Worm (Caenorhabditis elegans): ENCODE results near the gene C34F11.5.

Gene C34F11.5

ce11 chrII:5237699-5238098 lies 42.1 kb downstream of the C34F11.5 start (continued):
- no peak for TF ChIP-seq sptf-2 (GFP tag; optimal IDR thresholded peaks at IDR 0.05)
- no peak for TF ChIP-seq nhr-120 (GFP tag; IDR thresholded peaks at IDR 0.05)
- TF ChIP-seq hmg-1.2 (GFP tag; IDR thresholded peaks at IDR 0.05): peak; percentile 59
- no peak for TF ChIP-seq cebp-1 (GFP tag; IDR thresholded peaks at IDR 0.05)
- TF ChIP-seq cebp-1 (tag; optimal IDR thresholded peaks at IDR 0.05): no peak
- TF ChIP-seq nhr-80 (tag; optimal IDR thresholded peaks at IDR 0.05): peak; percentile 18
- TF ChIP-seq akir-1 (GFP tag; optimal IDR thresholded peaks at IDR 0.05): no peak
- TF ChIP-seq Y79H2A.3 (GFP tag; conservative IDR thresholded peaks at IDR 0.05): 0 out of 2 replicates have a peak, but pooled peaks have one; percentile 28
- no peak for TF ChIP-seq attf-3 (GFP tag; conservative IDR thresholded peaks at IDR 0.05)
- no peak for TF ChIP-seq lir-1 (GFP tag; conservative IDR thresholded peaks at IDR 0.05)
- no peak for TF ChIP-seq lsy-27 (tag; optimal IDR thresholded peaks at IDR 0.05; ENCODE audit: borderline replicate concordance, insufficient read depth)
- no peak for TF ChIP-seq madf-10 (tag; optimal IDR thresholded peaks at IDR 0.05)
- no peak for TF ChIP-seq dpl-1 (GFP tag; optimal IDR thresholded peaks at IDR 0.05)
- TF ChIP-seq madf-3 (GFP tag; IDR thresholded peaks at IDR 0.05): no peak
- TF ChIP-seq F10E7.11 (tag; optimal IDR thresholded peaks at IDR 0.05): no peak
- no peak for TF ChIP-seq rec-8 (tag; optimal IDR thresholded peaks at IDR 0.05)
- TF ChIP-seq unc-130 (GFP tag; optimal IDR thresholded peaks at IDR 0.05): no peak
- TF ChIP-seq ets-4 (GFP tag; optimal IDR thresholded peaks at IDR 0.05): no peak
- TF ChIP-seq bed-2 (GFP tag; IDR thresholded peaks at IDR 0.05): no peak
- no peak for TF ChIP-seq egrh-3 (GFP tag; IDR thresholded peaks at IDR 0.05)
- TF ChIP-seq mel-28 (tag; optimal IDR thresholded peaks at IDR 0.05; ENCODE audit: borderline replicate concordance): no peak
- no peak for TF ChIP-seq rcor-1 (GFP tag; IDR thresholded peaks at IDR 0.05)
- TF ChIP-seq F23B12.7 (tag; optimal IDR thresholded peaks at IDR 0.05; ENCODE audit: insufficient read depth): no peak
- TF ChIP-seq xnd-1 (tag; optimal IDR thresholded peaks at IDR 0.05): no peak
- TF ChIP-seq mes-4 (tag; optimal IDR thresholded peaks at IDR 0.05): no peak
- TF ChIP-seq die-1 (tag; optimal IDR thresholded peaks at IDR 0.05): peak; percentile 33
- no peak for TF ChIP-seq hrde-1 (tag; optimal IDR thresholded peaks at IDR 0.05; ENCODE audit: borderline replicate concordance)
- TF ChIP-seq F37B4.10 (GFP tag; IDR thresholded peaks at IDR 0.05): no peak
- TF ChIP-seq ceh-40 (GFP tag; IDR thresholded peaks at IDR 0.05): no peak
- TF ChIP-seq tbx-9 (tag; optimal IDR thresholded peaks at IDR 0.05; ENCODE audit: borderline replicate concordance): no peak
- TF ChIP-seq snpc-3.4 (tag; optimal IDR thresholded peaks at IDR 0.05): peak; percentile 4
- TF ChIP-seq F39B2.1 (GFP tag; IDR thresholded peaks at IDR 0.05): no peak
- no peak for TF ChIP-seq egl-44 (GFP tag; IDR thresholded peaks at IDR 0.05)
- no peak for TF ChIP-seq mcd-1 (GFP tag; IDR thresholded peaks at IDR 0.05)
- TF ChIP-seq cebp-2 (GFP tag; IDR thresholded peaks at IDR 0.05): no peak
- no peak for TF ChIP-seq hsf-1 (GFP tag; IDR thresholded peaks at IDR 0.05)
- TF ChIP-seq snpc-1.3 (tag; optimal IDR thresholded peaks at IDR 0.05; ENCODE audit: insufficient read depth): no peak
- no peak for TF ChIP-seq hmg-20 (GFP tag; IDR thresholded peaks at IDR 0.05)
- TF ChIP-seq unc-62 (GFP tag; optimal IDR thresholded peaks at IDR 0.05): no peak
- TF ChIP-seq ceh-27 (GFP tag; optimal IDR thresholded peaks at IDR 0.05): peak; percentile 0
- peak; percentile 54 for TF ChIP-seq D2030.7 (GFP tag; IDR thresholded peaks at IDR 0.05)
- TF ChIP-seq tbp1 (GFP tag; optimal IDR thresholded peaks at IDR 0.05): peak; percentile 93
- no peak for TF ChIP-seq snpc-4 (GFP tag; optimal IDR thresholded peaks at IDR 0.05)
- no peak for TF ChIP-seq snpc-4 (tag; optimal IDR thresholded peaks at IDR 0.05)
- TF ChIP-seq B0035.1 (tag; optimal IDR thresholded peaks at IDR 0.05): no peak
- no peak for TF ChIP-seq sea-2 (GFP tag; IDR thresholded peaks at IDR 0.05)
- peak; percentile 29; the same call in 1 of the 2 replicates for TF ChIP-seq ceh-100 (GFP tag; IDR thresholded peaks at IDR 0.05)
- TF ChIP-seq nfya-2 (GFP tag; IDR thresholded peaks at IDR 0.05): no peak
- TF ChIP-seq nhr-179 (tag; optimal IDR thresholded peaks at IDR 0.05): no peak
